Worm (Caenorhabditis elegans): Measurements from ENCODE around the gene aptf-4.

The aptf-4 gene

ce11 chrII:8626598-8626997, 35.8 kb downstream of the aptf-4 start:
- TF ChIP-seq W03F9.2 (tag; optimal IDR thresholded peaks at IDR 0.05): no peak
- no peak for TF ChIP-seq him-1 (tag; optimal IDR thresholded peaks at IDR 0.05)

DNA sequence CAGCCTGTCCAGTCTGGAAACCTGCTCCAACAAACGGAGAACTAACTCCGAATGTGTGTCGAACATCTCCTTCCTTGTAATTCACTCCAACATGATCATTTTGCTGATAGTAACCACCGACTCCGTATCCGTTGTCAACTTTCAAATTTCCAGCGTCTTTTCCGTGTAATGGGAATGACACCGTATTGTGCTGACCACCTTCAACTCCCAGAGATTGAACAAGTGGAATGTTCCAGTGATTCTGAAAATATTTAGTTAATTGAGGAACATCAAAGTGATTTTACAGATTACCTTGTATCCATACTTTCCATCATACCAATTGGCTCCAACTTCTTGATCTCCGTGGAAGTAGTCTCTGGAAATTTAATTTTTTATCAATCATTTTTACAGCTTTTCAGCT, 37.1 kb downstream of the aptf-4 start:
- TF ChIP-seq dao-5 (tag; optimal IDR thresholded peaks at IDR 0.05) (no peak), him-1 (tag; optimal IDR thresholded peaks at IDR 0.05) (no peak), W03F9.2 (tag; optimal IDR thresholded peaks at IDR 0.05) (no peak)

DNA sequence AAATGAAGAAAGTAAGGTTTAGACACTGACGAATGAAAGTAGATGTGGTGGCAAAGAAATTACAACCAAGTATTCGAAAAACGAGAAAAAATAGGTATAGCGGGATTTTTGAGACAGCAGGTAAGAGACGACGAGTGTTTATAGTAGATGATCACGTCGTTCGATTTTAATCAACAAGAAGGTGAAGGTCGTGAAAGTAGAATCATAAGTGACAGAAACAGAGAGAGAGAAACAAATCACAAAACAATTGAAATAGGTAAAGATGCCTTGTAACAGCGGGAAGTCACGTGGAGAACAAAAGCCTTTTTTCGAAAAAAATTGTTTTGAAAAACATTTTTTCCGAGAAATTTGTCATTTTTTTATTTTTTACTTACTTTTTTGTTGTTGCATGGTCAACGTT, 39.3 kb downstream of the aptf-4 start, which contains the start of gene T22C8.6:
T22C8.6 (minus strand) TSS at position 194 of the 400 bp plus-strand sequence.
- TF ChIP-seq W03F9.2 (tag; optimal IDR thresholded peaks at IDR 0.05): no peak

DNA sequence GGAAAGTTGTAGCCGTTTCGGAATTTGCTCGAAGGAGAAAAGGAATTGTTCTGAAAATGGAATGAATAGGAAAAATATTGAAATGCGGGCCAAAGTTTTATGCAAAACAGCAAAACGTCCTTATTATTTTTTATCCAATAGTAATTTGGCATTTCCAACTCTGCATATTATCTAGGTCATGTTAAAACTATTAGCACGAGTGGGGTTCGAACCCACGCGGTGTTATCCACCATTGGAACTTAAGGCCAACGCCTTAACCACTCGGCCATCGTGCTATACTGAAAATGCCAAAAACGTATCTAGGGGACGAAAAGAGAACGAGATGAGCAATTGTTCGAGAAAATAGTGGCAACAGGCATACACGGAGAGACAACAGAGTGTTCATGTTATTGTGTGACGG, 41.0 kb downstream of the aptf-4 start:
- no peak for TF ChIP-seq dao-5 (tag; optimal IDR thresholded peaks at IDR 0.05)
- TF ChIP-seq him-1 (tag; optimal IDR thresholded peaks at IDR 0.05): no peak
- TF ChIP-seq W03F9.2 (tag; optimal IDR thresholded peaks at IDR 0.05): no peak

ce11 chrII:8634386-8634785, 43.6 kb downstream of the aptf-4 start, which contains the start of gene cutl-12:
TSS of gene cutl-12 (minus strand) at chrII:8634486.
- TF ChIP-seq dao-5 (tag; optimal IDR thresholded peaks at IDR 0.05) (no peak), W03F9.2 (tag; optimal IDR thresholded peaks at IDR 0.05) (no peak), him-1 (tag; optimal IDR thresholded peaks at IDR 0.05) (no peak)

DNA sequence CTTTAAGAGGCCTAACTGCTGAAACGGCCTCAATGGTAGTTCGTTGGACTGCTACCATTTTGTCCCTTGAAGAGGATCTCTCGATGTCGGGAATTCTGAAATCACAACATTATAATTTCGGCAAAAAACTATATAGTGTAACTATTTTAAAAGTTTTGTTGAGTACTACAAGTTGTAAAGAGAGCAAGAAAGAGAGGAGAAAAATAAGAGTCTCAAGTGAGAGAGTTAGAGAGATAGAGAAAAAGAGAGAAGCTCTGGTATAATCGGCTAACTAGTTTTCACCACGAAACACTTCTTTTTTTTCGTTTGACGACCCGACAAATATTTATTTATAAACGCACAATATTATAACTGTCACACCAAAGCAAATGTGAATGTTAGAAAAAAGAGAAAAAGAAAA, 46.8 kb downstream of the aptf-4 start, which contains the start of gene vab-9:
vab-9 (minus strand) TSS at position 101 of the 400 bp plus-strand sequence.
- no peak for TF ChIP-seq dao-5 (tag; optimal IDR thresholded peaks at IDR 0.05)
- no peak for TF ChIP-seq W03F9.2 (tag; optimal IDR thresholded peaks at IDR 0.05)
- TF ChIP-seq him-1 (tag; optimal IDR thresholded peaks at IDR 0.05): no peak

ce11 chrII:8639553-8639952, 48.8 kb downstream of the aptf-4 start:
- TF ChIP-seq him-1 (tag; optimal IDR thresholded peaks at IDR 0.05): no peak
- no peak for TF ChIP-seq dao-5 (tag; optimal IDR thresholded peaks at IDR 0.05)
- TF ChIP-seq W03F9.2 (tag; optimal IDR thresholded peaks at IDR 0.05): no peak

- TF ChIP-seq dao-5 (tag; optimal IDR thresholded peaks at IDR 0.05) (no peak), him-1 (tag; optimal IDR thresholded peaks at IDR 0.05) (no peak), W03F9.2 (tag; optimal IDR thresholded peaks at IDR 0.05) (no peak)
These were observed 49.7 kb downstream of the aptf-4 start for ce11 chrII:8640503-8640902.

- TF ChIP-seq W03F9.2 (tag; optimal IDR thresholded peaks at IDR 0.05): no peak
- TF ChIP-seq him-1 (tag; optimal IDR thresholded peaks at IDR 0.05): no peak
- TF ChIP-seq dao-5 (tag; optimal IDR thresholded peaks at IDR 0.05): no peak
These were observed 50.3 kb downstream of the aptf-4 start, which contains the start of gene D2085.7 for ce11 chrII:8641131-8641530. TSS of gene D2085.7 (plus strand) at chrII:8641381.

DNA sequence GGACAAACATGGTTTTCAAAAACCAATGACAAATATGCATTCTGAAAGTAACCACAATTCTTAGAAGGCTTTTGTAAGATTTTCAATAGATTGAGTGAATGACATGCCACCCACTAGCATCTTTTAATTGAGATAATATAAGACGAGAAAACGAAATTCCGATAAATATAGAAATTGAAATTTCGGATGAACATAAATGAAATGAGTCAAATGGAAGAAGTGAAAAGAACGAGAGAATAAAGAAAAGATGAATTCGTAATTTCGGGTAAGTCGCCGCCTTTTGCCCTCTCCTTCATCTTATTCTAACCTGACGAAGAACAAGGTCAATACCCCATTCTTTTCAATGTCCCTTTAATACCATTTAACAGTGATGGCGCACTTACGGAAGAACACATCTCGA, 51.6 kb downstream of the aptf-4 start:
- TF ChIP-seq him-1 (tag; optimal IDR thresholded peaks at IDR 0.05) (no peak), W03F9.2 (tag; optimal IDR thresholded peaks at IDR 0.05) (no peak), dao-5 (tag; optimal IDR thresholded peaks at IDR 0.05) (no peak)
